Fruit fly (Drosophila melanogaster) whole organism, wandering third instar larva: ENCODE results near the gene CaMKII.

ENCODE experiments used
- Abd-B ChIP-seq: fragments of >200 bp; optimal IDR thresholded peaks from 2 replicates; lab custom pipeline; 2017; ENCODE audit warnings: missing biosample characterization, missing genetic modification characterization
- CG32264 ChIP-seq: fragments of 200-800 bp; sonication (Bioruptor generic); optimal IDR thresholded peaks from 2 replicates; lab custom pipeline; 2016; ENCODE audit warnings: missing biosample characterization, missing genetic modification characterization
- CG9705 ChIP-seq: fragments of 200-800 bp; sonication (Bioruptor generic); optimal IDR thresholded peaks from 2 replicates; lab custom pipeline; 2018; ENCODE audit warnings: missing biosample characterization, mild to moderate bottlenecking, missing genetic modification characterization
- CrebA ChIP-seq: fragments of 200-800 bp; sonication (Bioruptor generic); optimal IDR thresholded peaks from 2 replicates; lab custom pipeline; 2016; ENCODE audit warnings: missing biosample characterization, mild to moderate bottlenecking, missing genetic modification characterization, borderline replicate concordance
- Dif ChIP-seq: fragments of 200-275, 200-300 bp; sonication (Bioruptor generic); optimal IDR thresholded peaks from 2 replicates; lab custom pipeline; 2018; ENCODE audit warnings: missing biosample characterization, missing genetic modification characterization; ENCODE audit not compliant: partially characterized antibody
- Vsx2 ChIP-seq: fragments of 200-300, 225-300 bp; sonication (Bioruptor generic); optimal IDR thresholded peaks from 2 replicates; lab custom pipeline; 2018; ENCODE audit warnings: missing biosample characterization, missing genetic modification characterization; ENCODE audit not compliant: partially characterized antibody
- br ChIP-seq: fragments of 200-800 bp; sonication (Bioruptor generic); optimal IDR thresholded peaks from 2 replicates; lab custom pipeline; 2016; ENCODE audit warnings: missing biosample characterization, missing genetic modification characterization
- foxo ChIP-seq, 2 experiments: fragments of 200-800 bp; sonication (Bioruptor generic); optimal IDR thresholded peaks; 2 replicates in 1 of 2; 3 replicates in 1 of 2; lab custom pipeline; 2016 to 2017; ENCODE audit warnings: missing biosample characterization in 2 of 2, missing genetic modification characterization in 2 of 2
- h ChIP-seq: fragments of 200-800 bp; sonication (Bioruptor generic); optimal IDR thresholded peaks from 3 replicates; lab custom pipeline; 2016; ENCODE audit warnings: missing biosample characterization, mild to moderate bottlenecking, missing genetic modification characterization
- jim ChIP-seq: fragments of 175-275, 200-325 bp; sonication (Bioruptor generic); optimal IDR thresholded peaks from 2 replicates; lab custom pipeline; 2016; ENCODE audit warnings: missing biosample characterization, mild to moderate bottlenecking, missing genetic modification characterization
- lola ChIP-seq: fragments of >200 bp; optimal IDR thresholded peaks from 2 replicates; lab custom pipeline; 2017; ENCODE audit warnings: missing biosample characterization, missing genetic modification characterization
- pan ChIP-seq: fragments of >200 bp; optimal IDR thresholded peaks from 2 replicates; lab custom pipeline; 2017
- psq ChIP-seq: fragments of 200-800 bp; sonication (Bioruptor generic); optimal IDR thresholded peaks from 3 replicates; lab custom pipeline; 2017; ENCODE audit warnings: missing biosample characterization, mild to moderate bottlenecking, missing genetic modification characterization, moderate library complexity
- rgr ChIP-seq: fragments of 200-800 bp; sonication (Bioruptor generic); optimal IDR thresholded peaks from 3 replicates; lab custom pipeline; 2016; ENCODE audit warnings: missing biosample characterization, mild to moderate bottlenecking, missing genetic modification characterization

DNA sequence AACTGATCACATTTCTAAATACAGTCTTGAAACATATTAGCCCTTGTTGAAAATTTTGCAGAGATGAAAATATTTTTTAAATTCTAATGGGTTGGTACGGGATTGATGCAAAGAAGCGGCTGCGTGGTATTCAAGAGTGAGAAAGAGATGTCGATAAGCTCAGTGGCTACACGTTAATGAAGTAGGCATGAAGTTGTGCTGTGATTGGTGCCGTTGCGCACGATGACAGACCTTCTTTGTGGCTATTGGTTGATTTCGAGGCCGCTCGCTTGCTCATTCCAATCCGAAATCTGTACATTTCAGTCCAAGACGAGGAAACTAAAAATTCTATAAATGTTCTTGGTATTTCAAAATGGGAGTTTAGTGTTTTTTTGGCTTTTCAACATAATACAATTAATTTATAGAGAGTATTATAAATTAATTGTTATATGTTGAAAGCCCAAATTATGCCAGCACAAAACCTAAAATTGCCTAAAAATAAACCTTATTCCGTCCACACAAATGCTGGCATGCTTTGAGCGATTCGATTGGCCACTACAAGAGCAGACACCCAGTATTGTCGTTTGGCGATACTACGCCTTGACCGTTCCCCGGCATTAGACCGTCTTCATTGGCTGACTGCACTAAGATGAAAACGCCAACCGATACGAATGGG lies 44.2 kb upstream of the CaMKII start:
- no peak for TF ChIP-seq h
- no peak for TF ChIP-seq Vsx2 (GFP tag; lab: Kevin White, UChicago)
- no peak for TF ChIP-seq pan (lab: Kevin White, UChicago)
- TF ChIP-seq psq (GFP tag; lab: Kevin White, UChicago) = no peak
- no peak for TF ChIP-seq CrebA (GFP tag; lab: Kevin White, UChicago)
- no peak for TF ChIP-seq CG32264
- TF ChIP-seq br = no peak
- no peak for TF ChIP-seq rgr (GFP tag; lab: Kevin White, UChicago)
- no peak for TF ChIP-seq Dif (GFP tag; lab: Kevin White, UChicago)
- no peak for TF ChIP-seq lola (GFP tag; lab: Kevin White, UChicago)
- no peak for TF ChIP-seq Abd-B (GFP tag; lab: Kevin White, UChicago)
- TF ChIP-seq jim (GFP tag; lab: Kevin White, UChicago) = no peak
- TF ChIP-seq foxo (GFP tag; optimal IDR thresholded peaks at IDR 0.05; lab: Kevin White, UChicago) = no peak
- no peak for TF ChIP-seq CG9705 (GFP tag; lab: Kevin White, UChicago)
